Fruit fly (Drosophila melanogaster) whole organism, prepupa: ENCODE measurements around the gene wdb.

Source experiments
- Blimp-1 ChIP-seq: fragments of 200-800 bp; sonication (Bioruptor generic); optimal IDR thresholded peaks from 3 replicates; lab custom pipeline; 2017; ENCODE audit warnings: missing biosample characterization, missing genetic modification characterization, mild to moderate bottlenecking, moderate library complexity, missing genetic modification reagents
- CG10669 ChIP-seq: fragments of 200-800 bp; sonication (Bioruptor generic); optimal IDR thresholded peaks from 3 replicates; lab custom pipeline; 2018; ENCODE audit warnings: missing biosample characterization, mild to moderate bottlenecking, missing genetic modification characterization, moderate library complexity
- CG11294 ChIP-seq: fragments of 200-800 bp; sonication (Bioruptor generic); IDR thresholded peaks from 2 replicates; pipeline ENCODE4 v1.3.6; 2022; ENCODE audit warnings: missing biosample characterization, missing genetic modification characterization
- CG11762 ChIP-seq: fragments of 200-800 bp; sonication (Bioruptor generic); optimal IDR thresholded peaks from 3 replicates; lab custom pipeline; 2016; ENCODE audit warnings: missing biosample characterization, missing genetic modification characterization; ENCODE audit not compliant: insufficient read depth
- CG1621 ChIP-seq: fragments of 200-800 bp; sonication (Bioruptor generic); optimal IDR thresholded peaks from 3 replicates; lab custom pipeline; 2018; ENCODE audit warnings: missing biosample characterization, mild to moderate bottlenecking, missing genetic modification characterization
- CG16779 ChIP-seq: fragments of 200-800 bp; sonication (Bioruptor generic); optimal IDR thresholded peaks from 3 replicates; lab custom pipeline; 2017; ENCODE audit warnings: missing biosample characterization, mild to moderate bottlenecking, missing genetic modification characterization
- CG3032 ChIP-seq: fragments of 200-800 bp; optimal IDR thresholded peaks from 2 replicates; lab custom pipeline; 2019; ENCODE audit warnings: missing biosample characterization, mild to moderate bottlenecking, missing genetic modification characterization, moderate library complexity
- CG31627 ChIP-seq: fragments of 200-800 bp; sonication (Bioruptor generic); optimal IDR thresholded peaks from 3 replicates; lab custom pipeline; 2016; ENCODE audit warnings: missing biosample characterization, missing genetic modification characterization
- CG32006 ChIP-seq: fragments of 200-800 bp; sonication (Bioruptor generic); optimal IDR thresholded peaks from 3 replicates; lab custom pipeline; 2017; ENCODE audit warnings: missing biosample characterization, mild to moderate bottlenecking, missing genetic modification characterization
- CG34406 ChIP-seq: fragments of 200-800 bp; sonication (Bioruptor generic); optimal IDR thresholded peaks from 3 replicates; lab custom pipeline; 2016; ENCODE audit warnings: missing biosample characterization, missing genetic modification characterization
- CG3919 ChIP-seq: fragments of 200-800 bp; sonication (Bioruptor generic); optimal IDR thresholded peaks from 3 replicates; lab custom pipeline; 2016; ENCODE audit warnings: missing biosample characterization, missing genetic modification characterization
- CG6163 ChIP-seq: fragments of 200-800 bp; sonication (Bioruptor generic); IDR thresholded peaks from 3 replicates; pipeline ENCODE4 v1.3.6; 2022; ENCODE audit warnings: missing biosample characterization, missing genetic modification characterization
- CG6792 ChIP-seq: fragments of 200-800 bp; sonication (Bioruptor generic); optimal IDR thresholded peaks from 3 replicates; lab custom pipeline; 2016; ENCODE audit warnings: missing biosample characterization, missing genetic modification characterization
- CG6808 ChIP-seq: fragments of 200-800 bp; sonication (Bioruptor generic); optimal IDR thresholded peaks from 3 replicates; lab custom pipeline; 2017; ENCODE audit warnings: missing biosample characterization, missing genetic modification characterization, mild to moderate bottlenecking, moderate library complexity, missing genetic modification reagents
- CG6854 ChIP-seq: fragments of 200-800 bp; sonication (Bioruptor generic); optimal IDR thresholded peaks from 2 replicates; lab custom pipeline; 2017; ENCODE audit warnings: missing biosample characterization, mild to moderate bottlenecking, missing genetic modification characterization
- CG7368 ChIP-seq: fragments of 200-800 bp; sonication (Bioruptor generic); optimal IDR thresholded peaks from 3 replicates; lab custom pipeline; 2016; ENCODE audit warnings: missing biosample characterization, missing genetic modification characterization
- CG8119 ChIP-seq: fragments of 200-800 bp; sonication (Bioruptor generic); IDR thresholded peaks from 3 replicates; pipeline ENCODE4 v1.3.6; 2022; ENCODE audit warnings: missing biosample characterization, missing genetic modification characterization
- CG8319 ChIP-seq: fragments of 200-800 bp; sonication (Bioruptor generic); optimal IDR thresholded peaks from 3 replicates; lab custom pipeline; 2016; ENCODE audit warnings: missing biosample characterization, missing genetic modification characterization
- CG9139 ChIP-seq: fragments of 200-800 bp; sonication (Bioruptor generic); optimal IDR thresholded peaks from 3 replicates; lab custom pipeline; 2017; ENCODE audit warnings: missing biosample characterization, mild to moderate bottlenecking, missing genetic modification characterization
- Eip75B ChIP-seq: fragments of 200-800 bp; sonication (Bioruptor generic); optimal IDR thresholded peaks from 3 replicates; lab custom pipeline; 2016; ENCODE audit warnings: missing biosample characterization, missing genetic modification characterization
- Eip78C ChIP-seq: fragments of 200-800 bp; sonication (Bioruptor generic); peaks from one replicate; lab custom pipeline; 2016; ENCODE audit warnings: missing biosample characterization, missing genetic modification characterization
- Eip93F ChIP-seq: fragments of 200-800 bp; sonication (Bioruptor generic); optimal IDR thresholded peaks from 2 replicates; lab custom pipeline; 2016; ENCODE audit warnings: missing biosample characterization, mild to moderate bottlenecking, missing genetic modification characterization
- Ets21C ChIP-seq: fragments of 200-800 bp; sonication (Bioruptor generic); optimal IDR thresholded peaks from 3 replicates; lab custom pipeline; 2016; ENCODE audit warnings: missing biosample characterization, missing genetic modification characterization
- Ets96B ChIP-seq: fragments of 200-800 bp; optimal IDR thresholded peaks from 2 replicates; lab custom pipeline; 2019; ENCODE audit warnings: missing biosample characterization, mild to moderate bottlenecking, missing genetic modification characterization, moderate library complexity
- Hr38 ChIP-seq: sonication (Bioruptor generic); optimal IDR thresholded peaks from 2 replicates; lab custom pipeline; 2016; ENCODE audit warnings: missing biosample characterization, missing genetic modification characterization
- Hr39 ChIP-seq: fragments of 200-800 bp; sonication (Bioruptor generic); optimal IDR thresholded peaks from 2 replicates; lab custom pipeline; 2016; ENCODE audit warnings: missing biosample characterization, missing genetic modification characterization
- Hr4 ChIP-seq: fragments of 200-800 bp; sonication (Bioruptor generic); optimal IDR thresholded peaks from 3 replicates; lab custom pipeline; 2016; ENCODE audit warnings: missing biosample characterization, missing genetic modification characterization
- Lpt ChIP-seq: fragments of 200-800 bp; sonication (Bioruptor generic); optimal IDR thresholded peaks from 3 replicates; lab custom pipeline; 2016; ENCODE audit warnings: missing biosample characterization, missing genetic modification characterization
- Met ChIP-seq: fragments of 200-800 bp; sonication (Bioruptor generic); optimal IDR thresholded peaks from 3 replicates; lab custom pipeline; 2016; ENCODE audit warnings: missing biosample characterization, missing genetic modification characterization
- OdsH ChIP-seq: fragments of 200-800 bp; sonication (Bioruptor generic); optimal IDR thresholded peaks from 3 replicates; lab custom pipeline; 2016; ENCODE audit warnings: missing biosample characterization, missing genetic modification characterization
- Sox102F ChIP-seq: fragments of 200-800 bp; sonication (Bioruptor generic); optimal IDR thresholded peaks from 2 replicates; lab custom pipeline; 2016; ENCODE audit warnings: missing biosample characterization, mild to moderate bottlenecking, missing genetic modification characterization
- Sox15 ChIP-seq: fragments of 200-800 bp; sonication (Bioruptor generic); optimal IDR thresholded peaks from 3 replicates; lab custom pipeline; 2016; ENCODE audit warnings: missing biosample characterization, missing genetic modification characterization
- achi ChIP-seq: fragments of 200-800 bp; sonication (Bioruptor generic); optimal IDR thresholded peaks from 3 replicates; lab custom pipeline; 2016; ENCODE audit warnings: missing biosample characterization, missing genetic modification characterization
- cyc ChIP-seq: fragments of 200-800 bp; sonication (Bioruptor generic); optimal IDR thresholded peaks from 3 replicates; lab custom pipeline; 2016; ENCODE audit warnings: missing biosample characterization, missing genetic modification characterization
- dsx ChIP-seq: fragments of 200-800 bp; optimal IDR thresholded peaks from 3 replicates; lab custom pipeline; 2019; ENCODE audit warnings: missing biosample characterization, mild to moderate bottlenecking, missing genetic modification characterization, moderate library complexity; ENCODE audit not compliant: poor library complexity, severe bottlenecking
- eg ChIP-seq: fragments of 200-800 bp; sonication (Bioruptor generic); IDR thresholded peaks from 3 replicates; pipeline ENCODE4 v1.3.6; 2022; ENCODE audit warnings: missing biosample characterization, missing genetic modification characterization
- esn ChIP-seq: fragments of 200-800 bp; sonication (Bioruptor generic); optimal IDR thresholded peaks from 2 replicates; lab custom pipeline; 2016; ENCODE audit warnings: missing biosample characterization, mild to moderate bottlenecking, missing genetic modification characterization, moderate library complexity
- fd59A ChIP-seq: fragments of 200-800 bp; sonication (Bioruptor generic); optimal IDR thresholded peaks from 2 replicates; lab custom pipeline; 2017; ENCODE audit warnings: missing biosample characterization, mild to moderate bottlenecking, missing genetic modification characterization, missing genetic modification reagents
- fd85E ChIP-seq: fragments of 200-800 bp; sonication (Bioruptor generic); optimal IDR thresholded peaks from 3 replicates; lab custom pipeline; 2016; ENCODE audit warnings: missing biosample characterization, missing genetic modification characterization
- fkh ChIP-seq: fragments of 200-800 bp; sonication (Bioruptor generic); optimal IDR thresholded peaks from 3 replicates; lab custom pipeline; 2017; ENCODE audit warnings: missing biosample characterization, mild to moderate bottlenecking, missing genetic modification characterization, moderate library complexity
- net ChIP-seq: fragments of 200-800 bp; sonication (Bioruptor generic); optimal IDR thresholded peaks from 3 replicates; lab custom pipeline; 2016; ENCODE audit warnings: missing biosample characterization, missing genetic modification characterization
- salr ChIP-seq, 2 experiments: fragments of 200-800 bp; sonication (Bioruptor generic); optimal IDR thresholded peaks; 3 replicates each; lab custom pipeline; 2016 to 2018; ENCODE audit warnings: missing biosample characterization in 2 of 2, missing genetic modification characterization in 2 of 2, mild to moderate bottlenecking in 1 of 2
- ss ChIP-seq, 2 experiments: fragments of 200-800 bp; sonication (Bioruptor generic); optimal IDR thresholded peaks; 2 replicates in 1 of 2; 3 replicates in 1 of 2; lab custom pipeline; 2017 to 2018; ENCODE audit warnings: mild to moderate bottlenecking in 2 of 2, missing biosample characterization in 2 of 2, missing genetic modification characterization in 2 of 2, moderate library complexity in 1 of 2
- svp ChIP-seq: fragments of 200-800 bp; sonication (Bioruptor generic); peaks from one replicate; lab custom pipeline; 2016; ENCODE audit warnings: missing biosample characterization, missing genetic modification characterization
- topi ChIP-seq: fragments of 200-800 bp; sonication (Bioruptor generic); optimal IDR thresholded peaks from 3 replicates; lab custom pipeline; 2016; ENCODE audit warnings: missing biosample characterization, missing genetic modification characterization

wdb gene

DNA sequence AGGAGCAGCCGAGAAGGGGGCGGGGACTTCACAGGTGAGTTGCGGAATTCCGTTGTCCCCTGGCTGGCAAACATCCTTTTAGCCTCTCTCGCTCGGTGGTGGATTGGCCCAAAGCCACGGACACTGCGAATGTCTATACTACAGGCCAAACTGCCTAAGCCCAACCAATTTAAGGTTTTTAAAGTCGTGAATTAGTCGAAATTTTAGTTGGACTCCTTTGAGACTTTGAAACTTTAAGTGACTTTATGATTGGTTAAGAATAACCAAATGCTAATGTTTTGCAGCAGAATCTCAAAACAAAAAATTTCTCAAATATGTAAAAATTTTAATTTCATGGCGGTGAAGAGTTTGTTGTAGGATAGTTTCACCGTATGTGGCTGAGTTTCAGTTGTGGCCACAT lies 26.5 kb upstream of the wdb start:
- TF ChIP-seq Sox102F (no peak), CG9139 (no peak), Eip78C (peak; percentile 65), CG6808 (no peak), CG6792 (no peak), Eip93F (GFP tag; lab: Kevin White, UChicago) (no peak)
- TF ChIP-seq, all 60 proteins: peak for 1

dm6 chr3R:27608000-27608399 lies 26.0 kb upstream of the wdb start:
- TF ChIP-seq CG9139: no peak
- peak; percentile 50 for TF ChIP-seq achi (GFP tag; lab: Kevin White, UChicago)
- no peak for TF ChIP-seq Ets21C (GFP tag; lab: Kevin White, UChicago)
- 0 out of 3 replicates have a peak, but pooled peaks have one; percentile 45 for TF ChIP-seq CG6163 (GFP tag; lab: Robert Waterston, UW)

dm6 chr3R:27607218-27607929 lies 25.3 kb upstream of the wdb start, which contains the start of the genes dsd and Tusp:
Gene dsd, minus strand, starts transcription at chr3R:27607396.
Gene Tusp, plus strand, starts transcription at chr3R:27607879.
- TF ChIP-seq Hr38: no peak
- peak; percentile 29 for TF ChIP-seq fd59A (GFP tag; lab: Kevin White, UChicago)
- TF ChIP-seq CG6163 (GFP tag; lab: Robert Waterston, UW): peak; percentile 66
- no peak for TF ChIP-seq CG1621
- peak; percentile 59 for TF ChIP-seq CG10669
- TF ChIP-seq Hr4 (GFP tag; lab: Kevin White, UChicago): peak; percentile 48
- peak; percentile 71 for TF ChIP-seq CG32006 (GFP tag; lab: Kevin White, UChicago)
- TF ChIP-seq topi: peak; percentile 68
- peak; percentile 35 for TF ChIP-seq Blimp-1 (GFP tag; lab: Kevin White, UChicago)
- TF ChIP-seq Eip75B (GFP tag; lab: Kevin White, UChicago): peak; percentile 49
- peak; percentile 82 for TF ChIP-seq svp (GFP tag; lab: Kevin White, UChicago)
- peak; percentile 60 for TF ChIP-seq net (GFP tag; lab: Kevin White, UChicago)
- peak; percentile 24 for TF ChIP-seq CG6808
- TF ChIP-seq CG8119 (GFP tag; lab: Robert Waterston, UW): no peak
- TF ChIP-seq CG6854: peak; percentile 21
- peak; percentile 85 for TF ChIP-seq CG3919 (GFP tag; lab: Kevin White, UChicago)
- TF ChIP-seq eg (GFP tag; lab: Robert Waterston, UW): no peak; the same call in none of the 3 replicates
- peak; percentile 66 for TF ChIP-seq CG3032
- peak; percentile 55 for TF ChIP-seq CG34406 (GFP tag; lab: Kevin White, UChicago)
- peak; percentile 32 for TF ChIP-seq dsx (GFP tag; lab: Kevin White, UChicago)
- peak; percentile 72 for TF ChIP-seq esn
- peak; percentile 69 for TF ChIP-seq Sox15 (GFP tag; lab: Kevin White, UChicago)
- peak; percentile 15 for TF ChIP-seq CG11762 (GFP tag; lab: Kevin White, UChicago)
- peak; percentile 20 for TF ChIP-seq CG16779
- TF ChIP-seq CG31627: peak; percentile 81
- peak; percentile 72 for TF ChIP-seq OdsH (GFP tag; lab: Kevin White, UChicago)
- TF ChIP-seq CG11294 (GFP tag; lab: Robert Waterston, UW): no peak
- peak; percentile 75 for TF ChIP-seq cyc (GFP tag; lab: Kevin White, UChicago)
- no peak for TF ChIP-seq fd85E
- TF ChIP-seq CG8319 (GFP tag; lab: Kevin White, UChicago): peak; percentile 29
- peak; percentile 56 for TF ChIP-seq Ets21C (GFP tag; lab: Kevin White, UChicago)
- TF ChIP-seq ss (GFP tag; optimal IDR thresholded peaks at IDR 0.05; lab: Kevin White, UChicago): peak in 1 of 2 experiments; percentile 53
- peak; percentile 30 for TF ChIP-seq CG7368 (GFP tag; lab: Kevin White, UChicago)
- TF ChIP-seq Lpt: peak; percentile 36
- TF ChIP-seq Eip93F (GFP tag; lab: Kevin White, UChicago): no peak
- TF ChIP-seq Sox102F: peak; percentile 36
- no peak for TF ChIP-seq CG9139
- TF ChIP-seq CG6792: peak; percentile 55
- TF ChIP-seq Eip78C: peak; percentile 83
- TF ChIP-seq salr (GFP tag; optimal IDR thresholded peaks at IDR 0.05; lab: Kevin White, UChicago): peak; percentile 44 to 65
- TF ChIP-seq Hr39 (GFP tag; lab: Kevin White, UChicago): peak; percentile 76
- TF ChIP-seq Met (GFP tag; lab: Kevin White, UChicago): peak; percentile 45
- TF ChIP-seq fkh (GFP tag; lab: Kevin White, UChicago): peak; percentile 48
- TF ChIP-seq Ets96B (tag; lab: Kevin White, UChicago): peak; percentile 33
